Worm (Caenorhabditis elegans): ENCODE data around the gene C14C11.2.

C14C11.2 gene

ce11 chrV:5704467-5704866, 43.5 kb downstream of the C14C11.2 start:
- no peak for TF ChIP-seq F10E7.11 (tag; optimal IDR thresholded peaks at IDR 0.05)
- TF ChIP-seq ets-4 (GFP tag; optimal IDR thresholded peaks at IDR 0.05), result no peak
- TF ChIP-seq Y79H2A.3 (GFP tag; conservative IDR thresholded peaks at IDR 0.05), result no peak
- TF ChIP-seq ztf-28 (GFP tag; IDR thresholded peaks at IDR 0.05), result no peak
- TF ChIP-seq tlf-1 (GFP tag; optimal IDR thresholded peaks at IDR 0.05), result no peak
- TF ChIP-seq lag-1 (GFP tag; IDR thresholded peaks at IDR 0.05), result no peak
- TF ChIP-seq aptf-2 (GFP tag; conservative IDR thresholded peaks at IDR 0.05), result no peak
- TF ChIP-seq snpc-1.3 (tag; optimal IDR thresholded peaks at IDR 0.05; ENCODE audit: insufficient read depth), result no peak
- no peak for TF ChIP-seq let-607 (tag; optimal IDR thresholded peaks at IDR 0.05)
- TF ChIP-seq tbp1 (GFP tag; optimal IDR thresholded peaks at IDR 0.05), result no peak
- TF ChIP-seq K11D2.4 (GFP tag; IDR thresholded peaks at IDR 0.05), result no peak
- TF ChIP-seq F49E8.2 (tag; optimal IDR thresholded peaks at IDR 0.05; ENCODE audit: insufficient read depth), result no peak
- no peak for TF ChIP-seq F23B12.7 (tag; optimal IDR thresholded peaks at IDR 0.05; ENCODE audit: insufficient read depth)

- no peak for TF ChIP-seq ZK185.1 (tag; optimal IDR thresholded peaks at IDR 0.05; ENCODE audit: poor library complexity, severe bottlenecking)
- TF ChIP-seq lin-54 (GFP tag; optimal IDR thresholded peaks at IDR 0.05), result no peak
- no peak for TF ChIP-seq lsl-1 (GFP tag; optimal IDR thresholded peaks at IDR 0.05)
- no peak for TF ChIP-seq let-526 (GFP tag; IDR thresholded peaks at IDR 0.05)
- TF ChIP-seq rec-8 (tag; optimal IDR thresholded peaks at IDR 0.05), result no peak
- no peak for TF ChIP-seq pha-4 (tag; optimal IDR thresholded peaks at IDR 0.05)
- TF ChIP-seq akir-1 (GFP tag; optimal IDR thresholded peaks at IDR 0.05), result no peak
- TF ChIP-seq Y53F4B.3 (GFP tag; IDR thresholded peaks at IDR 0.05), result no peak
- no peak for TF ChIP-seq F57A8.1 (GFP tag; optimal IDR thresholded peaks at IDR 0.05)
- no peak for TF ChIP-seq cebp-2 (GFP tag; IDR thresholded peaks at IDR 0.05)
- TF ChIP-seq lin-40 (tag; optimal IDR thresholded peaks at IDR 0.05), result no peak
- TF ChIP-seq F52B5.7 (tag; optimal IDR thresholded peaks at IDR 0.05), result no peak
- TF ChIP-seq ceh-79 (tag; optimal IDR thresholded peaks at IDR 0.05), result no peak
- TF ChIP-seq lag-1 (GFP tag; IDR thresholded peaks at IDR 0.05), result no peak
- TF ChIP-seq zim-3 (tag; optimal IDR thresholded peaks at IDR 0.05), result no peak
- TF ChIP-seq madf-3 (GFP tag; IDR thresholded peaks at IDR 0.05), result no peak
- TF ChIP-seq hlh-26 (GFP tag; conservative IDR thresholded peaks at IDR 0.05), result no peak
- TF ChIP-seq dpl-1 (GFP tag; optimal IDR thresholded peaks at IDR 0.05), result no peak
- no peak for TF ChIP-seq bed-2 (GFP tag; IDR thresholded peaks at IDR 0.05)
- no peak for TF ChIP-seq ets-4 (GFP tag; optimal IDR thresholded peaks at IDR 0.05)
These were observed 44.6 kb downstream of the C14C11.2 start, which contains the start of gene peli-1 for ce11 chrV:5705510-5705909. Gene peli-1 (plus strand): TSS chrV:5705810.

- TF ChIP-seq hlh-12 (tag; optimal IDR thresholded peaks at IDR 0.05) (no peak), cebp-2 (GFP tag; IDR thresholded peaks at IDR 0.05) (no peak), hlh-26 (GFP tag; conservative IDR thresholded peaks at IDR 0.05) (no peak), die-1 (tag; optimal IDR thresholded peaks at IDR 0.05) (no peak), ztf-6 (GFP tag; IDR thresholded peaks at IDR 0.05) (no peak)
These were observed 47.4 kb downstream of the C14C11.2 start for ce11 chrV:5708331-5708730.

- TF ChIP-seq attf-3 (GFP tag; conservative IDR thresholded peaks at IDR 0.05) (peak; percentile 70), T07F8.4 (tag; optimal IDR thresholded peaks at IDR 0.05) (no peak), F55B11.4 (tag; optimal IDR thresholded peaks at IDR 0.05; ENCODE audit: borderline replicate concordance, insufficient read depth) (no peak), snpc-4 (GFP tag; optimal IDR thresholded peaks at IDR 0.05) (no peak), snpc-4 (tag; optimal IDR thresholded peaks at IDR 0.05) (no peak)
These were observed 51.2 kb downstream of the C14C11.2 start for ce11 chrV:5712189-5712588.

Measured in whole organism, young adult.